Worm (Caenorhabditis elegans) whole organism, young adult: ENCODE results near the gene F37C4.6.

Experiments
- B0019.2 ChIP-seq: fragments of 200-800 bp; sonication (Bioruptor generic); conservative IDR thresholded peaks from 2 replicates; pipeline ENCODE4 v1.3.6; 2022; ENCODE audit warnings: missing genetic modification reagents, missing genetic modification characterization, missing compliant biosample characterization
- B0035.1 ChIP-seq: sonication (generic microtip); optimal IDR thresholded peaks from 2 replicates; lab custom pipeline; 2016; ENCODE audit warnings: missing genetic modification characterization, mild to moderate bottlenecking, missing compliant biosample characterization, missing genotype, missing genetic modification reagents
- B0336.3 ChIP-seq: fragments of 200-800 bp; sonication (Bioruptor generic); IDR thresholded peaks from 2 replicates; pipeline ENCODE4 v1.3.6; 2022; ENCODE audit warnings: missing genetic modification characterization, missing compliant biosample characterization
- F22D6.2 ChIP-seq: sonication (generic microtip); optimal IDR thresholded peaks from 2 replicates; lab custom pipeline; 2016; ENCODE audit warnings: mild to moderate bottlenecking, missing genetic modification characterization, missing compliant biosample characterization
- F39B2.1 ChIP-seq: fragments of 200-800 bp; sonication (Bioruptor generic); IDR thresholded peaks from 2 replicates; pipeline ENCODE4 v1.3.6; 2022; ENCODE audit warnings: missing genetic modification reagents, missing genetic modification characterization, missing compliant biosample characterization
- F49E8.2 ChIP-seq: sonication (generic microtip); optimal IDR thresholded peaks from 3 replicates; lab custom pipeline; 2017; ENCODE audit warnings: missing genetic modification characterization, mild to moderate bottlenecking, missing compliant biosample characterization, antibody characterized with exemption, moderate library complexity; ENCODE audit not compliant: insufficient read depth
- F55B11.4 ChIP-seq: sonication (generic microtip); optimal IDR thresholded peaks from 2 replicates; lab custom pipeline; 2016; ENCODE audit warnings: missing compliant biosample characterization, missing genetic modification characterization, borderline replicate concordance; ENCODE audit not compliant: insufficient read depth
- F57A8.1 ChIP-seq: fragments of 200-800 bp; sonication (Bioruptor generic); optimal IDR thresholded peaks from 2 replicates; lab custom pipeline; 2018; ENCODE audit warnings: mild to moderate bottlenecking, missing genetic modification characterization, moderate library complexity, missing compliant biosample characterization
- F57C9.4 ChIP-seq: sonication (generic microtip); optimal IDR thresholded peaks from 2 replicates; lab custom pipeline; 2017; ENCODE audit warnings: mild to moderate bottlenecking, missing genetic modification characterization, missing compliant biosample characterization
- T26A5.8 ChIP-seq: sonication (generic microtip); optimal IDR thresholded peaks from 2 replicates; lab custom pipeline; 2016; ENCODE audit warnings: missing genetic modification characterization, missing compliant biosample characterization
- Y56A3A.18 ChIP-seq: fragments of 200-800 bp; sonication (Bioruptor generic); IDR thresholded peaks from 2 replicates; pipeline ENCODE4 v1.3.6; 2022; ENCODE audit warnings: missing genetic modification reagents, missing genetic modification characterization, missing compliant biosample characterization
- Y79H2A.3 ChIP-seq: fragments of 200-800 bp; sonication (Bioruptor generic); conservative IDR thresholded peaks from 2 replicates; pipeline ENCODE4 v1.3.6; 2022; ENCODE audit warnings: missing genetic modification reagents, missing genetic modification characterization, missing compliant biosample characterization
- attf-3 ChIP-seq: fragments of 200-800 bp; sonication (Bioruptor generic); conservative IDR thresholded peaks from 2 replicates; pipeline ENCODE4 v1.3.6; 2022; ENCODE audit warnings: missing genetic modification reagents, missing genetic modification characterization, missing compliant biosample characterization
- ceh-27 ChIP-seq: fragments of 200-800 bp; sonication (Bioruptor generic); optimal IDR thresholded peaks from 2 replicates; lab custom pipeline; 2018; ENCODE audit warnings: mild to moderate bottlenecking, missing genetic modification characterization, moderate library complexity, missing compliant biosample characterization
- ceh-91 ChIP-seq: fragments of 200-800 bp; sonication (Bioruptor generic); IDR thresholded peaks from 2 replicates; pipeline ENCODE4 v1.3.6; 2022; ENCODE audit warnings: missing genetic modification reagents, missing genetic modification characterization, missing compliant biosample characterization
- efl-1 ChIP-seq: fragments of 150-350 bp; optimal IDR thresholded peaks from 2 replicates; lab custom pipeline; 2014; ENCODE audit warnings: missing biosample characterization, missing genetic modification reagents, missing genetic modification characterization
- him-1 ChIP-seq: sonication (generic microtip); optimal IDR thresholded peaks from 2 replicates; lab custom pipeline; 2016; ENCODE audit warnings: missing genotype, missing genetic modification reagents, missing genetic modification characterization, missing compliant biosample characterization
- hrde-1 ChIP-seq: sonication (generic microtip); optimal IDR thresholded peaks from 2 replicates; lab custom pipeline; 2016; ENCODE audit warnings: missing genetic modification characterization, mild to moderate bottlenecking, missing compliant biosample characterization, moderate library complexity, missing genotype, missing genetic modification reagents, borderline replicate concordance
- lin-35 ChIP-seq, 3 experiments: fragments of 150-350 bp in 2 of 3; sonication (generic microtip) in 1 of 3; optimal IDR thresholded peaks; 2 replicates each; lab custom pipeline; 2014 to 2018; ENCODE audit warnings: missing biosample characterization in 3 of 3, missing genetic modification characterization in 3 of 3, missing genetic modification reagents in 3 of 3
- madf-10 ChIP-seq: sonication (generic microtip); optimal IDR thresholded peaks from 2 replicates; lab custom pipeline; 2016; ENCODE audit warnings: mild to moderate bottlenecking, missing genetic modification characterization, missing compliant biosample characterization
- madf-6 ChIP-seq: fragments of 200-800 bp; sonication (Bioruptor generic); IDR thresholded peaks from 2 replicates; pipeline ENCODE4 v1.3.6; 2022; ENCODE audit warnings: missing genetic modification reagents, missing genetic modification characterization, missing compliant biosample characterization
- mcd-1 ChIP-seq: fragments of 200-800 bp; sonication (Bioruptor generic); IDR thresholded peaks from 2 replicates; pipeline ENCODE4 v1.3.6; 2022; ENCODE audit warnings: missing genetic modification reagents, missing genetic modification characterization, missing compliant biosample characterization
- nfya-1 ChIP-seq: sonication (generic microtip); optimal IDR thresholded peaks from 2 replicates; lab custom pipeline; 2017; ENCODE audit warnings: antibody characterized with exemption, missing compliant biosample characterization, missing genetic modification characterization, borderline replicate concordance; ENCODE audit not compliant: insufficient read depth
- rcor-1 ChIP-seq: fragments of 200-800 bp; sonication (Bioruptor generic); IDR thresholded peaks from 2 replicates; pipeline ENCODE4 v1.3.6; 2022; ENCODE audit warnings: missing genetic modification reagents, missing genetic modification characterization, missing compliant biosample characterization
- rec-8 ChIP-seq, 2 experiments: sonication (generic microtip); optimal IDR thresholded peaks; 2 replicates each; lab custom pipeline; 2016; ENCODE audit warnings: mild to moderate bottlenecking in 2 of 2, missing genetic modification characterization in 2 of 2, missing genetic modification reagents in 2 of 2, missing genotype in 2 of 2, missing biosample characterization in 1 of 2, missing compliant biosample characterization in 1 of 2, moderate library complexity in 1 of 2
- rpc-1 ChIP-seq, 2 experiments: fragments of 150-350 bp in 1 of 2; sonication (generic microtip) in 1 of 2; optimal IDR thresholded peaks; 2 replicates each; lab custom pipeline; 2014 to 2018; ENCODE audit warnings: missing biosample characterization in 1 of 2, missing genetic modification characterization in 1 of 2, missing genetic modification reagents in 1 of 2, missing genotype in 1 of 2
- sea-2 ChIP-seq: fragments of 200-800 bp; sonication (Bioruptor generic); IDR thresholded peaks from 2 replicates; pipeline ENCODE4 v1.3.6; 2022; ENCODE audit warnings: missing genetic modification characterization, missing compliant biosample characterization
- snpc-1.1 ChIP-seq: sonication (generic microtip); optimal IDR thresholded peaks from 2 replicates; lab custom pipeline; 2017; ENCODE audit warnings: missing genetic modification characterization, mild to moderate bottlenecking, missing compliant biosample characterization, antibody characterized with exemption, moderate library complexity, missing genotype, missing genetic modification reagents; ENCODE audit not compliant: insufficient read depth
- somi-1 ChIP-seq: fragments of 200-800 bp; sonication (Bioruptor generic); optimal IDR thresholded peaks from 2 replicates; lab custom pipeline; 2018; ENCODE audit warnings: mild to moderate bottlenecking, missing genetic modification characterization, missing compliant biosample characterization
- unc-130 ChIP-seq: sonication (generic microtip); optimal IDR thresholded peaks from 2 replicates; lab custom pipeline; 2016; ENCODE audit warnings: missing genetic modification reagents, missing genetic modification characterization, missing compliant biosample characterization
- ztf-18 ChIP-seq: sonication (generic microtip); optimal IDR thresholded peaks from 2 replicates; lab custom pipeline; 2016; ENCODE audit warnings: missing genotype, mild to moderate bottlenecking, missing genetic modification characterization, missing compliant biosample characterization

Gene F37C4.6

ce11 chrIV:3840480-3840879 is 37.7 kb downstream of the F37C4.6 start:
- TF ChIP-seq somi-1 (GFP tag; lab: Kevin White, UChicago) (no peak), mcd-1 (no peak), him-1 (no peak), F49E8.2 (tag; lab: Kevin White, UChicago) (no peak)

ce11 chrIV:3839420-3839819 is 38.7 kb downstream of the F37C4.6 start, which contains the start of gene F28F9.2:
F28F9.2 (plus strand) TSS chrIV:3839720.
- TF ChIP-seq unc-130 (GFP tag; lab: Kevin White, UChicago) (no peak), ceh-91 (no peak), hrde-1 (no peak), F55B11.4 (tag; lab: Kevin White, UChicago) (no peak), F22D6.2 (tag; lab: Kevin White, UChicago) (no peak), F57A8.1 (GFP tag; lab: Kevin White, UChicago) (no peak), madf-10 (tag; lab: Kevin White, UChicago) (no peak)

- no peak for TF ChIP-seq F57C9.4
- TF ChIP-seq rpc-1 (optimal IDR thresholded peaks at IDR 0.05; lab: Kevin White, UChicago) = no peak
- no peak for TF ChIP-seq rpc-1 (tag; optimal IDR thresholded peaks at IDR 0.05; lab: Kevin White, UChicago)
- no peak for TF ChIP-seq efl-1
- no peak for TF ChIP-seq nfya-1 (tag; lab: Kevin White, UChicago)
- TF ChIP-seq F49E8.2 (tag; lab: Kevin White, UChicago) = no peak
These were observed 39.4 kb downstream of the F37C4.6 start for ce11 chrIV:3838687-3839086.

- no peak for TF ChIP-seq attf-3
- no peak for TF ChIP-seq T26A5.8 (tag; lab: Kevin White, UChicago)
- no peak for TF ChIP-seq B0336.3 (GFP tag; lab: Robert Waterston, UW)
- no peak for TF ChIP-seq somi-1 (GFP tag; lab: Kevin White, UChicago)
- no peak for TF ChIP-seq rcor-1 (GFP tag; lab: Robert Waterston, UW)
- no peak for TF ChIP-seq B0019.2 (GFP tag; lab: Robert Waterston, UW)
- TF ChIP-seq Y56A3A.18 (GFP tag; lab: Robert Waterston, UW) = no peak
- TF ChIP-seq Y79H2A.3 (GFP tag; lab: Robert Waterston, UW) = no peak
These were observed 43.1 kb downstream of the F37C4.6 start, which contains the start of gene cal-3 for ce11 chrIV:3835065-3835464. cal-3 (minus strand) TSS chrIV:3835165.

- TF ChIP-seq lin-35 (GFP tag; optimal IDR thresholded peaks at IDR 0.05; lab: Kevin White, UChicago) (no peak), ceh-27 (GFP tag; lab: Kevin White, UChicago) (no peak)
These were observed 44.4 kb downstream of the F37C4.6 start for ce11 chrIV:3833778-3834177.

ce11 chrIV:3832040-3832439 is 46.1 kb downstream of the F37C4.6 start:
- TF ChIP-seq madf-6 (GFP tag; lab: Robert Waterston, UW) = no peak

ce11 chrIV:3827724-3828123 is 50.4 kb downstream of the F37C4.6 start:
- TF ChIP-seq rec-8 (tag; optimal IDR thresholded peaks at IDR 0.05; lab: Kevin White, UChicago) = no peak
- TF ChIP-seq F39B2.1 = no peak
- TF ChIP-seq ztf-18 (tag; lab: Kevin White, UChicago) = no peak
- TF ChIP-seq F49E8.2 (tag; lab: Kevin White, UChicago) = no peak
- no peak for TF ChIP-seq B0035.1
- TF ChIP-seq snpc-1.1 (tag; lab: Kevin White, UChicago) = no peak
- TF ChIP-seq sea-2 (GFP tag; lab: Robert Waterston, UW) = no peak
